Worm (Caenorhabditis elegans): ENCODE results near the gene F54C8.1.

DNA sequence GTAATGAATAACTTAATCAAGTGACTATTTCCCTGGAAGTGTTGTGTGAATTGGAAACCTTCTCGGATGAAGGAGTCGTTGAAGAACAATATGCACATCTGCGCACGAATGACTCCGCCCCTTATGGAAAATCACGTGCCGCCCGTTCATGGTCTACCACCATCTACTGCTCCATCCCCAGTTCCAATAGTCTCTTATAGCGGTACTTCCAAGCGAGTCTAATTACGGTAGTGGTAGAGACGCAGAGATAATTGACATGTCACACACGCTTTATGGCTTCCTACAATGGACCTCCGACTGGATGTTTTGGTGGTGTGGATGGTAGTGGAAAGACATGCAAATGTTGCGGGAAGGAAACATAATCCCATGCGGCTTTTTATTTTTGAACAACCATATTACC, 11.4 kb downstream of the F54C8.1 start:
- no peak for TF ChIP-seq klf-2 (GFP tag; conservative IDR thresholded peaks at IDR 0.05)
- no peak for TF ChIP-seq tab-1 (GFP tag; IDR thresholded peaks at IDR 0.05)
- TF ChIP-seq flt-1 (GFP tag; IDR thresholded peaks at IDR 0.05), result no peak
- TF ChIP-seq ref-1 (GFP tag; conservative IDR thresholded peaks at IDR 0.05), result no peak
- TF ChIP-seq cog-1 (tag; optimal IDR thresholded peaks at IDR 0.05), result no peak
- no peak for TF ChIP-seq med-1 (GFP tag; optimal IDR thresholded peaks at IDR 0.05; ENCODE audit: insufficient read depth)
- TF ChIP-seq T22C8.4 (GFP tag; IDR thresholded peaks at IDR 0.05), result no peak
- TF ChIP-seq ztf-29 (GFP tag; IDR thresholded peaks at IDR 0.05), result no peak
- no peak for TF ChIP-seq ztf-23 (GFP tag; IDR thresholded peaks at IDR 0.05)

All from whole organism, midembryonic.